Fruit fly (Drosophila melanogaster) whole organism, embryonic: ENCODE data around the gene CG7650.

Experiments
- Adf1 ChIP-seq: fragments of 200-800 bp; sonication (Bioruptor generic); IDR thresholded peaks from 2 replicates; pipeline ENCODE4 v1.3.6; 2022; ENCODE audit warnings: missing biosample characterization, missing genetic modification characterization
- Atf-2 ChIP-seq: fragments of 200-800 bp; sonication (Bioruptor generic); optimal IDR thresholded peaks from 2 replicates; lab custom pipeline; 2016; ENCODE audit warnings: missing biosample characterization, missing genetic modification characterization
- Atf6 ChIP-seq: fragments of 200-800 bp; sonication (Bioruptor generic); IDR thresholded peaks from 2 replicates; pipeline ENCODE4 v1.3.6; 2022; ENCODE audit warnings: missing biosample characterization, missing genetic modification characterization
- B-H2 ChIP-seq: fragments of 200-800 bp; sonication (Bioruptor generic); optimal IDR thresholded peaks from 2 replicates; lab custom pipeline; 2018; ENCODE audit warnings: missing biosample characterization, mild to moderate bottlenecking, missing genetic modification characterization
- CG10209 ChIP-seq: fragments of 200-800 bp; sonication (Bioruptor generic); optimal IDR thresholded peaks from 3 replicates; lab custom pipeline; 2017; ENCODE audit warnings: missing biosample characterization, mild to moderate bottlenecking, missing genetic modification characterization, missing genetic modification reagents
- CG12744 ChIP-seq: fragments of 200-800 bp; sonication (Bioruptor generic); optimal IDR thresholded peaks from 2 replicates; lab custom pipeline; 2016; ENCODE audit warnings: missing biosample characterization, missing genetic modification characterization
- CG13424 ChIP-seq: fragments of 200-800 bp; sonication (Bioruptor generic); optimal IDR thresholded peaks from 2 replicates; lab custom pipeline; 2019; ENCODE audit warnings: missing biosample characterization, mild to moderate bottlenecking, missing genetic modification characterization, moderate library complexity
- CG15514 ChIP-seq: fragments of 200-800 bp; sonication (Bioruptor generic); optimal IDR thresholded peaks from 3 replicates; lab custom pipeline; 2017; ENCODE audit warnings: missing biosample characterization, missing genetic modification characterization, mild to moderate bottlenecking, moderate library complexity, missing genetic modification reagents
- CG1647 ChIP-seq: fragments of 200-800 bp; sonication (Bioruptor generic); optimal IDR thresholded peaks from 3 replicates; lab custom pipeline; 2016; ENCODE audit warnings: missing biosample characterization, missing genetic modification characterization
- CG17328 ChIP-seq: fragments of 200-800 bp; sonication (Bioruptor generic); IDR thresholded peaks from 2 replicates; pipeline ENCODE4 v1.3.6; 2022; ENCODE audit warnings: missing biosample characterization, missing genetic modification characterization
- CG18599 ChIP-seq: fragments of 200-800 bp; sonication (Bioruptor generic); optimal IDR thresholded peaks from 3 replicates; lab custom pipeline; 2017; ENCODE audit warnings: missing biosample characterization, missing genetic modification characterization, mild to moderate bottlenecking, moderate library complexity, missing genetic modification reagents
- CG2712 ChIP-seq: fragments of 200-800 bp; optimal IDR thresholded peaks from 3 replicates; lab custom pipeline; 2019; ENCODE audit warnings: missing biosample characterization, mild to moderate bottlenecking, missing genetic modification characterization, moderate library complexity
- CG30020 ChIP-seq: fragments of 200-800 bp; optimal IDR thresholded peaks from 2 replicates; lab custom pipeline; 2019; ENCODE audit warnings: missing biosample characterization, mild to moderate bottlenecking, missing genetic modification characterization, moderate library complexity
- CG31388 ChIP-seq: fragments of 200-800 bp; sonication (Bioruptor generic); optimal IDR thresholded peaks from 2 replicates; lab custom pipeline; 2016; ENCODE audit warnings: missing biosample characterization, missing genetic modification characterization
- CG31441 ChIP-seq: fragments of 200-800 bp; sonication (Bioruptor generic); IDR thresholded peaks from 2 replicates; pipeline ENCODE4 v1.3.6; 2022; ENCODE audit warnings: missing biosample characterization, missing genetic modification characterization
- CG32532 ChIP-seq: fragments of 200-800 bp; sonication (Bioruptor generic); IDR thresholded peaks from 2 replicates; pipeline ENCODE4 v1.3.6; 2022; ENCODE audit warnings: missing biosample characterization, missing genetic modification characterization
- CG33557 ChIP-seq: fragments of 200-800 bp; sonication (Bioruptor generic); optimal IDR thresholded peaks from 2 replicates; lab custom pipeline; 2019; ENCODE audit warnings: missing biosample characterization, mild to moderate bottlenecking, missing genetic modification characterization, moderate library complexity
- CG4707 ChIP-seq: fragments of 200-800 bp; sonication (Bioruptor generic); optimal IDR thresholded peaks from 2 replicates; lab custom pipeline; 2018; ENCODE audit warnings: missing biosample characterization, mild to moderate bottlenecking, missing genetic modification characterization, moderate library complexity
- CG5953 ChIP-seq: fragments of 200-800 bp; sonication (Bioruptor generic); IDR thresholded peaks from 2 replicates; pipeline ENCODE4 v1.3.6; 2022; ENCODE audit warnings: missing biosample characterization, missing genetic modification characterization
- CG6791 ChIP-seq: fragments of 200-800 bp; sonication (Bioruptor generic); IDR thresholded peaks from 3 replicates; pipeline ENCODE4 v1.3.6; 2022; ENCODE audit warnings: missing biosample characterization, missing genetic modification characterization; ENCODE audit not compliant: partially characterized antibody
- CG8478 ChIP-seq: fragments of >200 bp; optimal IDR thresholded peaks from 2 replicates; lab custom pipeline; 2018
- CkIIα-i1 ChIP-seq: fragments of 200-800 bp; sonication (Bioruptor generic); IDR thresholded peaks from 2 replicates; pipeline ENCODE4 v1.3.6; 2022; ENCODE audit warnings: missing biosample characterization, missing genetic modification characterization
- Dfd ChIP-seq, 2 experiments: fragments of >200 bp; optimal IDR thresholded peaks; 2 replicates each; lab custom pipeline; 2017; ENCODE audit warnings: missing biosample characterization in 2 of 2, missing genetic modification characterization in 2 of 2
- Dp ChIP-seq: fragments of 200-800 bp; sonication (Bioruptor generic); optimal IDR thresholded peaks from 2 replicates; lab custom pipeline; 2018; ENCODE audit warnings: missing biosample characterization, mild to moderate bottlenecking, missing genetic modification characterization, moderate library complexity
- Dref ChIP-seq: fragments of 200-800 bp; sonication (Bioruptor generic); IDR thresholded peaks from 2 replicates; pipeline ENCODE4 v1.3.6; 2022; ENCODE audit warnings: missing biosample characterization, missing genetic modification characterization
- Eip74EF ChIP-seq, 2 experiments: fragments of 200-800 bp in 1 of 2; fragments of >200 bp in 1 of 2; sonication (Bioruptor generic) in 1 of 2; optimal IDR thresholded peaks; 2 replicates each; lab custom pipeline; 2017 to 2019; ENCODE audit warnings: missing biosample characterization in 2 of 2, missing genetic modification characterization in 2 of 2, mild to moderate bottlenecking in 1 of 2, moderate library complexity in 1 of 2
- Fer2 ChIP-seq: fragments of 200-800 bp; sonication (Bioruptor generic); optimal IDR thresholded peaks from 2 replicates; lab custom pipeline; 2018; ENCODE audit warnings: missing biosample characterization, mild to moderate bottlenecking, missing genetic modification characterization, moderate library complexity
- GATAe ChIP-seq: fragments of 200-800 bp; sonication (Bioruptor generic); conservative IDR thresholded peaks from 2 replicates; pipeline ENCODE4 v1.3.6; 2022; ENCODE audit warnings: missing biosample characterization, missing genetic modification characterization
- NC2α ChIP-seq: fragments of 200-800 bp; sonication (Bioruptor generic); optimal IDR thresholded peaks from 2 replicates; lab custom pipeline; 2016; ENCODE audit warnings: missing biosample characterization, missing genetic modification characterization
- Rfx ChIP-seq: fragments of 200-800 bp; sonication (Bioruptor generic); IDR thresholded peaks from 2 replicates; pipeline ENCODE4 v1.3.6; 2022; ENCODE audit warnings: missing biosample characterization, missing genetic modification characterization
- Side ChIP-seq: fragments of 200-800 bp; sonication (Bioruptor generic); optimal IDR thresholded peaks from 2 replicates; lab custom pipeline; 2016; ENCODE audit warnings: missing biosample characterization, missing genetic modification characterization
- Sry-β ChIP-seq: fragments of 200-800 bp; sonication (Bioruptor generic); optimal IDR thresholded peaks from 2 replicates; lab custom pipeline; 2018; ENCODE audit warnings: missing biosample characterization, mild to moderate bottlenecking, missing genetic modification characterization, moderate library complexity
- Xrp1 ChIP-seq: fragments of 200-800 bp; sonication (Bioruptor generic); IDR thresholded peaks from 2 replicates; pipeline ENCODE4 v1.3.6; 2022; ENCODE audit warnings: missing biosample characterization, missing genetic modification characterization
- ato ChIP-seq: fragments of 200-800 bp; sonication (Bioruptor generic); IDR thresholded peaks from 2 replicates; pipeline ENCODE4 v1.3.6; 2022; ENCODE audit warnings: missing biosample characterization, missing genetic modification characterization; ENCODE audit not compliant: partially characterized antibody
- chinmo ChIP-seq: fragments of 200-800 bp; sonication (Bioruptor generic); IDR thresholded peaks from 4 replicates; pipeline ENCODE4 v1.3.6; 2022; ENCODE audit warnings: missing biosample characterization, missing genetic modification characterization; ENCODE audit not compliant: partially characterized antibody
- crp ChIP-seq, 2 experiments: fragments of 200-800 bp; sonication (Bioruptor generic); optimal IDR thresholded peaks; 2 replicates in 1 of 2; 3 replicates in 1 of 2; lab custom pipeline; 2017; ENCODE audit warnings: missing biosample characterization in 2 of 2, missing genetic modification characterization in 2 of 2, mild to moderate bottlenecking in 1 of 2, moderate library complexity in 1 of 2
- gfzf ChIP-seq: fragments of 200-800 bp; sonication (Bioruptor generic); optimal IDR thresholded peaks from 2 replicates; lab custom pipeline; 2016; ENCODE audit warnings: missing biosample characterization, mild to moderate bottlenecking, missing genetic modification characterization, moderate library complexity
- hkb ChIP-seq, 2 experiments: fragments of 200-800 bp in 1 of 2; fragments of >200 bp in 1 of 2; sonication (Bioruptor generic) in 1 of 2; IDR thresholded peaks in 1 of 2; optimal IDR thresholded peaks in 1 of 2; 2 replicates each; pipeline versions ENCODE4 v1.3.6 to Lab custom; 2017 to 2022; ENCODE audit warnings: missing biosample characterization in 1 of 2, missing genetic modification characterization in 1 of 2
- hth ChIP-seq: fragments of >200 bp; optimal IDR thresholded peaks from 2 replicates; lab custom pipeline; 2017; ENCODE audit warnings: inconsistent platforms
- luna ChIP-seq: fragments of 200-800 bp; sonication (Bioruptor generic); optimal IDR thresholded peaks from 2 replicates; lab custom pipeline; 2016; ENCODE audit warnings: missing biosample characterization, missing genetic modification characterization
- maf-S ChIP-seq: fragments of 200-800 bp; sonication (Bioruptor generic); optimal IDR thresholded peaks from 2 replicates; lab custom pipeline; 2016; ENCODE audit warnings: missing biosample characterization, missing genetic modification characterization
- nerfin-1 ChIP-seq: fragments of 200-800 bp; sonication (Bioruptor generic); optimal IDR thresholded peaks from 3 replicates; lab custom pipeline; 2019; ENCODE audit warnings: missing biosample characterization, mild to moderate bottlenecking, missing genetic modification characterization, moderate library complexity
- p53 ChIP-seq: fragments of 200-800 bp; sonication (Bioruptor generic); optimal IDR thresholded peaks from 2 replicates; lab custom pipeline; 2016; ENCODE audit warnings: missing biosample characterization, missing genetic modification characterization
- ro ChIP-seq: fragments of 200-800 bp; sonication (Bioruptor generic); IDR thresholded peaks from 2 replicates; pipeline ENCODE4 v1.3.6; 2022; ENCODE audit warnings: missing biosample characterization, missing genetic modification characterization
- row ChIP-seq: fragments of 200-800 bp; sonication (Bioruptor generic); IDR thresholded peaks from 3 replicates; pipeline ENCODE4 v1.3.6; 2022; ENCODE audit warnings: missing biosample characterization, missing genetic modification characterization
- stc ChIP-seq: fragments of 200-800 bp; sonication (Bioruptor generic); IDR thresholded peaks from 2 replicates; pipeline ENCODE4 v1.3.6; 2022; ENCODE audit warnings: missing biosample characterization, missing genetic modification characterization
- toy ChIP-seq: fragments of 200-800 bp; sonication (Bioruptor generic); IDR thresholded peaks from 2 replicates; pipeline ENCODE4 v1.3.6; 2022; ENCODE audit warnings: missing biosample characterization, missing genetic modification characterization
- usp ChIP-seq: fragments of >200 bp; optimal IDR thresholded peaks from 2 replicates; lab custom pipeline; 2017; ENCODE audit warnings: missing biosample characterization, missing genetic modification characterization
- vfl ChIP-seq: fragments of 200-800 bp; sonication (Bioruptor generic); optimal IDR thresholded peaks from 2 replicates; lab custom pipeline; 2016; ENCODE audit warnings: missing biosample characterization, missing genetic modification characterization

Gene CG7650

dm6 chr3L:15619626-15620247 lies 9.6 kb upstream of the CG7650 start, which contains the start of gene Phs (continued):
- TF ChIP-seq CG33557 (peak; percentile 44), CG8478 (lab: Kevin White, UChicago) (peak; percentile 56), nerfin-1 (tag; lab: Kevin White, UChicago) (peak; percentile 49), CG18599 (GFP tag; lab: Kevin White, UChicago) (peak; percentile 83), CkIIα-i1 (no peak), Dfd (GFP tag; optimal IDR thresholded peaks at IDR 0.05; lab: Kevin White, UChicago) (no peak), CG31388 (GFP tag; lab: Kevin White, UChicago) (peak; percentile 44), crp (GFP tag; optimal IDR thresholded peaks at IDR 0.05; lab: Kevin White, UChicago) (peak in 1 of 2 experiments; percentile 35), CG32532 (peak; percentile 81), CG6791 (peak; percentile 78), ro (GFP tag; lab: Robert Waterston, UW) (no peak; the same call in 1 of the 2 replicates), Rfx (GFP tag; lab: Robert Waterston, UW) (peak; percentile 94), Atf6 (GFP tag; lab: Robert Waterston, UW) (peak; percentile 72), CG12744 (GFP tag; lab: Kevin White, UChicago) (peak; percentile 87), hth (no peak), Side (GFP tag; lab: Kevin White, UChicago) (peak; percentile 90), Atf-2 (GFP tag; lab: Kevin White, UChicago) (peak; percentile 73), maf-S (GFP tag; lab: Kevin White, UChicago) (peak; percentile 87), toy (GFP tag; lab: Robert Waterston, UW) (no peak; the same call in 1 of the 2 replicates), CG5953 (peak; percentile 65), CG2712 (peak; percentile 51), CG13424 (tag; lab: Kevin White, UChicago) (peak; percentile 24), CG4707 (GFP tag; lab: Kevin White, UChicago) (peak; percentile 59), usp (GFP tag; lab: Kevin White, UChicago) (no peak), gfzf (peak; percentile 35), Fer2 (tag; lab: Kevin White, UChicago) (peak; percentile 42), luna (GFP tag; lab: Kevin White, UChicago) (peak; percentile 75), Xrp1 (GFP tag; lab: Robert Waterston, UW) (peak; percentile 87), Dref (GFP tag; lab: Robert Waterston, UW) (peak; percentile 50), chinmo (GFP tag; lab: Robert Waterston, UW) (peak; percentile 82; the same call in 1 of the 4 replicates), Dp (GFP tag; lab: Kevin White, UChicago) (peak; percentile 98), Eip74EF (GFP tag; optimal IDR thresholded peaks at IDR 0.05; lab: Kevin White, UChicago) (no peak), stc (GFP tag; lab: Robert Waterston, UW) (peak; percentile 48; the same call in 1 of the 2 replicates), hkb (optimal IDR thresholded peaks at IDR 0.05; lab: Kevin White, UChicago) (no peak), hkb (GFP tag; IDR thresholded peaks at IDR 0.05; lab: Robert Waterston, UW) (peak; percentile 54), B-H2 (GFP tag; lab: Kevin White, UChicago) (peak; percentile 92), row (0 out of 3 replicates have a peak, but pooled peaks have one; percentile 37), CG10209 (GFP tag; lab: Kevin White, UChicago) (peak; percentile 80), CG1647 (GFP tag; lab: Kevin White, UChicago) (peak; percentile 84), p53 (GFP tag; lab: Kevin White, UChicago) (peak; percentile 71), Sry-β (GFP tag; lab: Kevin White, UChicago) (no peak), ato (GFP tag; lab: Robert Waterston, UW) (peak; percentile 44; the same call in 1 of the 2 replicates), Adf1 (GFP tag; lab: Robert Waterston, UW) (peak; percentile 35; the same call in 1 of the 2 replicates), CG15514 (GFP tag; lab: Kevin White, UChicago) (peak; percentile 75), GATAe (no peak), vfl (GFP tag; lab: Kevin White, UChicago) (peak; percentile 90), CG17328 (peak; percentile 66), CG30020 (tag; lab: Kevin White, UChicago) (peak; percentile 16), CG31441 (peak; percentile 46; the same call in 1 of the 2 replicates), NC2α (GFP tag; lab: Kevin White, UChicago) (peak; percentile 80)
